Fruit fly (Drosophila melanogaster): ENCODE measurements around the gene CG9072.

Gene CG9072

DNA sequence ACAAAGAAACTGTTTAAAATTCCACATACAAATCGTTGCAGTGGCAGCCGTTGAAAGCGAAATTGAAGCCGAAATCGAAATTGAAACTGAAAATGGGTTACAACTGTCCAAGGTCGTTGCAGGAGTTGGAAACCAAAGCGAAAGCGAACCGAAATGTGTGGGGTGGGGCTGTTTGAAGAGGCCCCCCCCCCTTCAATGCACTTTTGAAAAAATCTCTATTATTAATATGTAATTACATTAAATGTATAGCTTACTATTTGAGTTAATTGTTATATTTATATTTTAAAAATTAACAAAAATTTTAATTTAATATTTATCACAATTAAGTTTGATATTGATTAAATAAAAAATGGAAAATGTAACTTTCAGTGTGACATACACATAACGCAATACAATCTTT is 25.9 kb upstream of the CG9072 start (continued):
- TF ChIP-seq CG13287 (GFP tag; IDR thresholded peaks at IDR 0.05; ENCODE audit: partially characterized antibody) (no peak), sr (GFP tag; IDR thresholded peaks at IDR 0.05) (no peak), dpn (GFP tag; optimal IDR thresholded peaks at IDR 0.05) (no peak), Taf1 (GFP tag; IDR thresholded peaks at IDR 0.05) (no peak), Ets65A (GFP tag) (no peak), CG11723 (GFP tag; optimal IDR thresholded peaks at IDR 0.05) (no peak), CG10979 (tag; optimal IDR thresholded peaks at IDR 0.05) (peak; percentile 45), ems (GFP tag; optimal IDR thresholded peaks at IDR 0.05) (no peak), kah (GFP tag; optimal IDR thresholded peaks at IDR 0.05) (peak; percentile 3), gfzf (GFP tag; optimal IDR thresholded peaks at IDR 0.05) (no peak), CG14441 (GFP tag; IDR thresholded peaks at IDR 0.05) (no peak), ac (GFP tag; optimal IDR thresholded peaks at IDR 0.05) (no peak), danr (GFP tag; IDR thresholded peaks at IDR 0.05) (no peak), eyg (GFP tag; optimal IDR thresholded peaks at IDR 0.05) (no peak), Doc3 (GFP tag; IDR thresholded peaks at IDR 0.05; ENCODE audit: partially characterized antibody) (no peak), gsb-n (tag; optimal IDR thresholded peaks at IDR 0.05) (peak; percentile 54), CG17385 (GFP tag; optimal IDR thresholded peaks at IDR 0.05) (peak; percentile 7), cato (GFP tag; optimal IDR thresholded peaks at IDR 0.05; ENCODE audit: borderline replicate concordance) (no peak), bab2 (GFP tag; optimal IDR thresholded peaks at IDR 0.05) (no peak), CG7357 (GFP tag; IDR thresholded peaks at IDR 0.05) (no peak), Dip3 (GFP tag; optimal IDR thresholded peaks at IDR 0.05) (no peak), ab (GFP tag; optimal IDR thresholded peaks at IDR 0.05) (no peak), CG5245 (GFP tag; optimal IDR thresholded peaks at IDR 0.05) (no peak), nerfin-1 (tag; optimal IDR thresholded peaks at IDR 0.05) (no peak), sima (GFP tag; optimal IDR thresholded peaks at IDR 0.05) (no peak), scrt (GFP tag; optimal IDR thresholded peaks at IDR 0.05) (no peak), CG2678 (tag; optimal IDR thresholded peaks at IDR 0.05) (peak; percentile 61), otp (GFP tag; IDR thresholded peaks at IDR 0.05) (no peak), CG17328 (GFP tag; IDR thresholded peaks at IDR 0.05) (no peak), CG32532 (GFP tag; IDR thresholded peaks at IDR 0.05) (no peak), Stat92E (GFP tag; optimal IDR thresholded peaks at IDR 0.05) (no peak), gcm (GFP tag; optimal IDR thresholded peaks at IDR 0.05) (peak; percentile 12), seq (GFP tag; IDR thresholded peaks at IDR 0.05) (no peak), ewg (GFP tag; optimal IDR thresholded peaks at IDR 0.05) (no peak), peb (GFP tag; IDR thresholded peaks at IDR 0.05) (no peak), pita (GFP tag; optimal IDR thresholded peaks at IDR 0.05) (no peak), CoRest (tag; optimal IDR thresholded peaks at IDR 0.05) (peak; percentile 15), Usf (GFP tag; optimal IDR thresholded peaks at IDR 0.05) (no peak), CG3407 (GFP tag; optimal IDR thresholded peaks at IDR 0.05) (no peak), CG10462 (GFP tag; optimal IDR thresholded peaks at IDR 0.05) (no peak), CG13424 (tag; optimal IDR thresholded peaks at IDR 0.05) (peak; percentile 62), vvl (GFP tag; IDR thresholded peaks at IDR 0.05) (peak; percentile 40; the same call in 1 of the 2 replicates), chn (GFP tag; optimal IDR thresholded peaks at IDR 0.05) (no peak), CG12391 (tag; optimal IDR thresholded peaks at IDR 0.05) (peak; percentile 42), chinmo (GFP tag; IDR thresholded peaks at IDR 0.05; ENCODE audit: partially characterized antibody) (no peak), fru (optimal IDR thresholded peaks at IDR 0.05) (no peak), CG11398 (GFP tag; optimal IDR thresholded peaks at IDR 0.05) (no peak), CG8089 (GFP tag; optimal IDR thresholded peaks at IDR 0.05) (no peak), CG13624 (GFP tag; optimal IDR thresholded peaks at IDR 0.05) (no peak), mam (GFP tag; optimal IDR thresholded peaks at IDR 0.05) (no peak), CG17186 (GFP tag; optimal IDR thresholded peaks at IDR 0.05) (no peak), sens-2 (GFP tag; IDR thresholded peaks at IDR 0.05) (no peak)

Data from whole organism, embryonic.